Worm (Caenorhabditis elegans) whole organism, L3 larva: ENCODE data around the gene srx-96.

Experiments used
- ceh-28 ChIP-seq: fragments of 150-350 bp; optimal IDR thresholded peaks from 2 replicates; lab custom pipeline; 2014; ENCODE audit warnings: missing biosample characterization, missing genetic modification reagents, missing genetic modification characterization
- ceh-82 ChIP-seq: fragments of 150-350 bp; optimal IDR thresholded peaks from 2 replicates; lab custom pipeline; 2014; ENCODE audit warnings: missing biosample characterization, missing genetic modification characterization
- ceh-9 ChIP-seq: sonication (generic microtip); optimal IDR thresholded peaks from 2 replicates; lab custom pipeline; 2018; ENCODE audit warnings: missing biosample characterization, missing genetic modification characterization
- egl-27 ChIP-seq: sonication (generic microtip); optimal IDR thresholded peaks from 4 replicates; lab custom pipeline; 2017; ENCODE audit warnings: missing biosample characterization, missing genetic modification reagents, missing genetic modification characterization
- fos-1 ChIP-seq: fragments of 150-350 bp; optimal IDR thresholded peaks from 2 replicates; lab custom pipeline; 2014; ENCODE audit warnings: missing biosample characterization, missing genetic modification characterization
- nfya-1 ChIP-seq: sonication (generic microtip); optimal IDR thresholded peaks from 2 replicates; lab custom pipeline; 2017; ENCODE audit warnings: missing genetic modification characterization, mild to moderate bottlenecking, missing compliant biosample characterization, antibody characterized with exemption, moderate library complexity; ENCODE audit not compliant: insufficient read depth
- nhr-11 ChIP-seq: fragments of 150-350 bp; optimal IDR thresholded peaks from 2 replicates; lab custom pipeline; 2014; ENCODE audit warnings: missing biosample characterization, missing genetic modification characterization
- nhr-237 ChIP-seq: fragments of 150-350 bp; optimal IDR thresholded peaks from 2 replicates; lab custom pipeline; 2014; ENCODE audit warnings: missing biosample characterization, missing genetic modification characterization
- nhr-28 ChIP-seq: fragments of 150-350 bp; optimal IDR thresholded peaks from 2 replicates; lab custom pipeline; 2014; ENCODE audit warnings: missing biosample characterization, missing genetic modification characterization
- snpc-4 ChIP-seq: fragments of 150-350 bp; optimal IDR thresholded peaks from 2 replicates; lab custom pipeline; 2014; ENCODE audit warnings: missing biosample characterization, missing genetic modification characterization
- tbx-2 ChIP-seq: sonication (generic microtip); optimal IDR thresholded peaks from 2 replicates; lab custom pipeline; 2016; ENCODE audit warnings: mild to moderate bottlenecking, missing genetic modification characterization, missing compliant biosample characterization
- zag-1 ChIP-seq: fragments of 150-350 bp; optimal IDR thresholded peaks from 2 replicates; lab custom pipeline; 2014; ENCODE audit warnings: missing biosample characterization, missing genetic modification characterization
- ztf-4 ChIP-seq: fragments of 150-350 bp; optimal IDR thresholded peaks from 2 replicates; lab custom pipeline; 2014; ENCODE audit warnings: missing biosample characterization, missing genetic modification characterization

ce11 chrV:13689592-13689991 lies 21.6 kb upstream of the srx-96 start, which contains the start of gene T01D3.1:
- no peak for TF ChIP-seq ceh-28 (tag; lab: Kevin White, UChicago)
- TF ChIP-seq snpc-4 (tag; lab: Kevin White, UChicago) = no peak
- TF ChIP-seq nhr-11 (tag; lab: Kevin White, UChicago) = no peak
- no peak for TF ChIP-seq egl-27 (tag; lab: Kevin White, UChicago)
- no peak for TF ChIP-seq fos-1 (tag; lab: Kevin White, UChicago)
- TF ChIP-seq tbx-2 = no peak
- TF ChIP-seq nfya-1 (tag; lab: Kevin White, UChicago) = no peak
- no peak for TF ChIP-seq ztf-4 (tag; lab: Kevin White, UChicago)
- no peak for TF ChIP-seq ceh-82 (tag; lab: Kevin White, UChicago)
- TF ChIP-seq nhr-28 (tag; lab: Kevin White, UChicago) = no peak
- no peak for TF ChIP-seq zag-1 (tag; lab: Kevin White, UChicago)
- TF ChIP-seq nhr-237 (tag; lab: Kevin White, UChicago) = no peak
- TF ChIP-seq ceh-9 = no peak
